Fruit fly (Drosophila melanogaster) whole organism, pupa: ENCODE data around the gene Unc-76.

Source experiments
- CG10348 ChIP-seq: fragments of 200-800 bp; sonication (Bioruptor generic); IDR thresholded peaks from 2 replicates; pipeline ENCODE4 v1.3.6; 2022; ENCODE audit warnings: missing biosample characterization, missing genetic modification characterization
- CG12605 ChIP-seq: fragments of 200-800 bp; sonication (Bioruptor generic); IDR thresholded peaks from 2 replicates; pipeline ENCODE4 v1.3.6; 2022; ENCODE audit warnings: missing biosample characterization, missing genetic modification characterization
- CG13204 ChIP-seq: fragments of 200-800 bp; sonication (Bioruptor generic); optimal IDR thresholded peaks from 2 replicates; lab custom pipeline; 2018; ENCODE audit warnings: missing biosample characterization, mild to moderate bottlenecking, missing genetic modification characterization, moderate library complexity
- CG14655 ChIP-seq: fragments of 200-800 bp; sonication (Bioruptor generic); optimal IDR thresholded peaks from 3 replicates; lab custom pipeline; 2017; ENCODE audit warnings: mild to moderate bottlenecking, missing biosample characterization, missing genetic modification reagents, missing genetic modification characterization
- CG15710 ChIP-seq: fragments of 200-800 bp; sonication (Bioruptor generic); optimal IDR thresholded peaks from 2 replicates; lab custom pipeline; 2018; ENCODE audit warnings: missing biosample characterization, mild to moderate bottlenecking, missing genetic modification characterization, moderate library complexity
- CG17806 ChIP-seq: fragments of 200-800 bp; sonication (Bioruptor generic); optimal IDR thresholded peaks from 2 replicates; lab custom pipeline; 2018; ENCODE audit warnings: missing biosample characterization, mild to moderate bottlenecking, missing genetic modification characterization, moderate library complexity
- CG32121 ChIP-seq: fragments of 200-800 bp; sonication (Bioruptor generic); IDR thresholded peaks from 2 replicates; pipeline ENCODE4 v1.3.6; 2022; ENCODE audit warnings: missing biosample characterization, missing genetic modification characterization
- CG34367 ChIP-seq: fragments of 200-800 bp; sonication (Bioruptor generic); optimal IDR thresholded peaks from 2 replicates; lab custom pipeline; 2018; ENCODE audit warnings: missing biosample characterization, mild to moderate bottlenecking, missing genetic modification characterization
- CG4496 ChIP-seq: fragments of 200-800 bp; sonication (Bioruptor generic); IDR thresholded peaks from 3 replicates; pipeline ENCODE4 v1.3.6; 2022; ENCODE audit warnings: missing biosample characterization, missing genetic modification characterization
- CG8159 ChIP-seq: fragments of 200-800 bp; sonication (Bioruptor generic); optimal IDR thresholded peaks from 3 replicates; lab custom pipeline; 2018; ENCODE audit warnings: missing biosample characterization, mild to moderate bottlenecking, missing genetic modification characterization, moderate library complexity
- CG8301 ChIP-seq: fragments of 200-800 bp; sonication (Bioruptor generic); optimal IDR thresholded peaks from 2 replicates; lab custom pipeline; 2018; ENCODE audit warnings: missing biosample characterization, mild to moderate bottlenecking, missing genetic modification characterization
- CG9948 ChIP-seq: fragments of 200-800 bp; sonication (Bioruptor generic); optimal IDR thresholded peaks from 2 replicates; lab custom pipeline; 2018; ENCODE audit warnings: missing biosample characterization, mild to moderate bottlenecking, missing genetic modification characterization, moderate library complexity
- D1 ChIP-seq: fragments of 200-800 bp; sonication (Bioruptor generic); optimal IDR thresholded peaks from 2 replicates; lab custom pipeline; 2018; ENCODE audit warnings: missing biosample characterization, mild to moderate bottlenecking, missing genetic modification characterization, moderate library complexity
- EcR ChIP-seq: fragments of 200-800 bp; sonication (Bioruptor generic); optimal IDR thresholded peaks from 3 replicates; lab custom pipeline; 2019; ENCODE audit warnings: missing biosample characterization, missing genetic modification characterization, mild to moderate bottlenecking, moderate library complexity, missing genetic modification reagents
- Ets98B ChIP-seq: fragments of 200-800 bp; sonication (Bioruptor generic); IDR thresholded peaks from 2 replicates; pipeline ENCODE4 v1.3.6; 2022; ENCODE audit warnings: missing biosample characterization, missing genetic modification characterization
- Pif1A ChIP-seq: fragments of 200-800 bp; sonication (Bioruptor generic); optimal IDR thresholded peaks from 3 replicates; lab custom pipeline; 2016; ENCODE audit warnings: missing biosample characterization, missing genetic modification characterization
- Pif1B ChIP-seq: fragments of 200-800 bp; sonication (Bioruptor generic); optimal IDR thresholded peaks from 3 replicates; lab custom pipeline; 2016; ENCODE audit warnings: missing biosample characterization, missing genetic modification characterization
- Snoo ChIP-seq: fragments of 200-800 bp; sonication (Bioruptor generic); optimal IDR thresholded peaks from 3 replicates; lab custom pipeline; 2017; ENCODE audit warnings: missing biosample characterization, mild to moderate bottlenecking, missing genetic modification characterization, inconsistent platforms
- fd96Ca ChIP-seq: fragments of 200-800 bp; sonication (Bioruptor generic); IDR thresholded peaks from 3 replicates; pipeline ENCODE4 v1.3.6; 2022; ENCODE audit warnings: missing biosample characterization, missing genetic modification characterization
- gl ChIP-seq: fragments of 200-800 bp; sonication (Bioruptor generic); optimal IDR thresholded peaks from 2 replicates; lab custom pipeline; 2018; ENCODE audit warnings: missing biosample characterization, mild to moderate bottlenecking, missing genetic modification characterization
- rn ChIP-seq: fragments of 200-800 bp; sonication (Bioruptor generic); IDR thresholded peaks from 2 replicates; pipeline ENCODE4 v1.3.6; 2022; ENCODE audit warnings: missing biosample characterization, missing genetic modification characterization

Unc-76 gene

dm6 chrX:2041312-2041918, 39.0 kb upstream of the Unc-76 start, which contains the start of gene CG4313:
CG4313 (plus strand) TSS chrX:2041868.
- TF ChIP-seq Pif1B (GFP tag; lab: Kevin White, UChicago) (peak; percentile 42), rn (GFP tag; lab: Robert Waterston, UW) (0 out of 2 replicates have a peak, but pooled peaks have one; percentile 19), gl (tag; lab: Kevin White, UChicago) (no peak), CG12605 (no peak), fd96Ca (GFP tag; lab: Robert Waterston, UW) (peak; percentile 70; the same call in 1 of the 3 replicates), CG8301 (tag; lab: Kevin White, UChicago) (peak; percentile 47), CG10348 (GFP tag; lab: Robert Waterston, UW) (no peak), CG13204 (GFP tag; lab: Kevin White, UChicago) (peak; percentile 11), EcR (GFP tag; lab: Kevin White, UChicago) (no peak), D1 (tag; lab: Kevin White, UChicago) (no peak), CG8159 (tag; lab: Kevin White, UChicago) (peak; percentile 68), CG32121 (GFP tag; lab: Robert Waterston, UW) (no peak), Snoo (peak; percentile 49), CG14655 (peak; percentile 64), Pif1A (GFP tag; lab: Kevin White, UChicago) (peak; percentile 63), CG15710 (tag; lab: Kevin White, UChicago) (peak; percentile 66), CG4496 (GFP tag; lab: Robert Waterston, UW) (peak; percentile 63; the same call in 2 of the 3 replicates), CG9948 (peak; percentile 50), Ets98B (GFP tag; lab: Robert Waterston, UW) (peak; percentile 38), CG17806 (tag; lab: Kevin White, UChicago) (peak; percentile 58), CG34367 (tag; lab: Kevin White, UChicago) (peak; percentile 15)

dm6 chrX:2041981-2042847, 38.2 kb upstream of the Unc-76 start, which contains the start of the genes Actn and usp:
Actn (minus strand) TSS chrX:2042311.
usp (minus strand) TSS chrX:2042311.
- no peak for TF ChIP-seq rn (GFP tag; lab: Robert Waterston, UW)
- TF ChIP-seq CG9948, result no peak
- peak; percentile 38 for TF ChIP-seq CG8159 (tag; lab: Kevin White, UChicago)
- peak; percentile 34 for TF ChIP-seq CG17806 (tag; lab: Kevin White, UChicago)
- TF ChIP-seq D1 (tag; lab: Kevin White, UChicago), result no peak
- peak; percentile 56 for TF ChIP-seq Pif1A (GFP tag; lab: Kevin White, UChicago)
- no peak for TF ChIP-seq CG10348 (GFP tag; lab: Robert Waterston, UW)
- TF ChIP-seq CG8301 (tag; lab: Kevin White, UChicago), result no peak
- peak; percentile 17 for TF ChIP-seq Pif1B (GFP tag; lab: Kevin White, UChicago)
- peak; percentile 29; the same call in 1 of the 2 replicates for TF ChIP-seq CG12605
- peak; percentile 35 for TF ChIP-seq CG13204 (GFP tag; lab: Kevin White, UChicago)
- peak; percentile 25; the same call in 1 of the 2 replicates for TF ChIP-seq CG32121 (GFP tag; lab: Robert Waterston, UW)
- peak; percentile 42; the same call in 1 of the 2 replicates for TF ChIP-seq Ets98B (GFP tag; lab: Robert Waterston, UW)
- peak; percentile 34 for TF ChIP-seq EcR (GFP tag; lab: Kevin White, UChicago)
- TF ChIP-seq CG14655, result peak; percentile 41
- peak; percentile 46; the same call in 2 of the 3 replicates for TF ChIP-seq CG4496 (GFP tag; lab: Robert Waterston, UW)
- TF ChIP-seq fd96Ca (GFP tag; lab: Robert Waterston, UW), result peak; percentile 33; the same call in 1 of the 3 replicates
- no peak for TF ChIP-seq CG34367 (tag; lab: Kevin White, UChicago)
- no peak for TF ChIP-seq CG15710 (tag; lab: Kevin White, UChicago)
- peak; percentile 27 for TF ChIP-seq Snoo
- TF ChIP-seq gl (tag; lab: Kevin White, UChicago), result no peak
- TF ChIP-seq, all 21 proteins: peak for 13

- TF ChIP-seq CG17806 (tag; lab: Kevin White, UChicago), result no peak
- TF ChIP-seq CG13204 (GFP tag; lab: Kevin White, UChicago), result peak; percentile 26
- TF ChIP-seq CG32121 (GFP tag; lab: Robert Waterston, UW), result no peak
- TF ChIP-seq rn (GFP tag; lab: Robert Waterston, UW), result no peak
- no peak for TF ChIP-seq CG34367 (tag; lab: Kevin White, UChicago)
- TF ChIP-seq, all 21 proteins: peak for 1
Observed at dm6 chrX:2043660-2044397, 36.6 kb upstream of the Unc-76 start, which contains the start of gene CG4325. CG4325 (minus strand) TSS chrX:2043818.

- TF ChIP-seq CG8159 (tag; lab: Kevin White, UChicago), result no peak
- TF ChIP-seq gl (tag; lab: Kevin White, UChicago), result no peak
- peak; percentile 43; the same call in 1 of the 2 replicates for TF ChIP-seq Ets98B (GFP tag; lab: Robert Waterston, UW)
- TF ChIP-seq CG9948, result no peak
- no peak for TF ChIP-seq Pif1B (GFP tag; lab: Kevin White, UChicago)
- no peak for TF ChIP-seq Snoo
- peak; percentile 55; the same call in 2 of the 3 replicates for TF ChIP-seq CG4496 (GFP tag; lab: Robert Waterston, UW)
- TF ChIP-seq fd96Ca (GFP tag; lab: Robert Waterston, UW), result 0 out of 3 replicates have a peak, but pooled peaks have one; percentile 35
- no peak for TF ChIP-seq rn (GFP tag; lab: Robert Waterston, UW)
- TF ChIP-seq CG17806 (tag; lab: Kevin White, UChicago), result no peak
- TF ChIP-seq CG10348 (GFP tag; lab: Robert Waterston, UW), result no peak
- TF ChIP-seq EcR (GFP tag; lab: Kevin White, UChicago), result no peak
- no peak for TF ChIP-seq CG14655
- no peak for TF ChIP-seq CG8301 (tag; lab: Kevin White, UChicago)
- TF ChIP-seq CG13204 (GFP tag; lab: Kevin White, UChicago), result no peak
Observed at dm6 chrX:2048778-2049686, 31.4 kb upstream of the Unc-76 start.
